Fruit fly (Drosophila melanogaster): ENCODE data around the gene Gnpnat.

Gnpnat gene

dm6 chr3R:29771645-29772089 is 33.6 kb downstream of the Gnpnat start (continued):
- no peak; the same call in 2 of the 3 replicates for TF ChIP-seq B-H1 (GFP tag; IDR thresholded peaks at IDR 0.05)
- peak; percentile 33; the same call in 1 of the 3 replicates for TF ChIP-seq HLH4C (GFP tag; IDR thresholded peaks at IDR 0.05; ENCODE audit: partially characterized antibody)
- peak; percentile 59 for TF ChIP-seq Deaf1 (tag; optimal IDR thresholded peaks at IDR 0.05)
- TF ChIP-seq PHDP (tag; optimal IDR thresholded peaks at IDR 0.05), result peak; percentile 8
- TF ChIP-seq CG12769 (tag; optimal IDR thresholded peaks at IDR 0.05), result peak; percentile 47
- no peak for TF ChIP-seq cad (GFP tag; optimal IDR thresholded peaks at IDR 0.05)
- no peak for TF ChIP-seq hkb (optimal IDR thresholded peaks at IDR 0.05)
- TF ChIP-seq hkb (GFP tag; IDR thresholded peaks at IDR 0.05), result 0 out of 2 replicates have a peak, but pooled peaks have one; percentile 18
- no peak for TF ChIP-seq MBD-R2 (GFP tag; IDR thresholded peaks at IDR 0.05)

dm6 chr3R:29772090-29772794 is 34.2 kb downstream of the Gnpnat start:
- TF ChIP-seq CG9932 (GFP tag; IDR thresholded peaks at IDR 0.05) (peak; percentile 49), az2 (GFP tag; optimal IDR thresholded peaks at IDR 0.05) (peak; percentile 39), Ets97D (GFP tag; optimal IDR thresholded peaks at IDR 0.05) (no peak), CHES-1-like (GFP tag; optimal IDR thresholded peaks at IDR 0.05) (no peak), Trl (optimal IDR thresholded peaks at IDR 0.05) (peak in 1 of 2 experiments; percentile 96), Trl (GFP tag; optimal IDR thresholded peaks at IDR 0.05) (peak; percentile 47), CG14050 (GFP tag; IDR thresholded peaks at IDR 0.05) (no peak), CG2678 (tag; optimal IDR thresholded peaks at IDR 0.05) (peak; percentile 73), CG2129 (GFP tag; IDR thresholded peaks at IDR 0.05; ENCODE audit: partially characterized antibody) (no peak), NC2α (GFP tag; optimal IDR thresholded peaks at IDR 0.05) (no peak), pho (GFP tag; optimal IDR thresholded peaks at IDR 0.05) (no peak), ranshi (GFP tag; IDR thresholded peaks at IDR 0.05) (no peak), CG10543 (GFP tag; optimal IDR thresholded peaks at IDR 0.05) (peak; percentile 23), CG6254 (GFP tag; optimal IDR thresholded peaks at IDR 0.05) (no peak), chinmo (GFP tag; IDR thresholded peaks at IDR 0.05; ENCODE audit: partially characterized antibody) (0 out of 4 replicates have a peak, but pooled peaks have one; percentile 8), CG18619 (GFP tag; optimal IDR thresholded peaks at IDR 0.05) (peak; percentile 33), CG10654 (GFP tag; optimal IDR thresholded peaks at IDR 0.05) (peak; percentile 25), CG10267 (tag; optimal IDR thresholded peaks at IDR 0.05) (peak; percentile 27), emc (GFP tag; optimal IDR thresholded peaks at IDR 0.05) (no peak), E2f1 (GFP tag; IDR thresholded peaks at IDR 0.05) (no peak), gt (GFP tag; IDR thresholded peaks at IDR 0.05) (no peak), eve (GFP tag; optimal IDR thresholded peaks at IDR 0.05) (no peak), bbx (GFP tag; IDR thresholded peaks at IDR 0.05; ENCODE audit: partially characterized antibody) (no peak), Dfd (GFP tag; optimal IDR thresholded peaks at IDR 0.05) (no peak), slou (GFP tag; optimal IDR thresholded peaks at IDR 0.05) (no peak), CG11247 (GFP tag; IDR thresholded peaks at IDR 0.05) (no peak), Doc2 (GFP tag; IDR thresholded peaks at IDR 0.05) (no peak), sr (GFP tag; IDR thresholded peaks at IDR 0.05) (peak; percentile 32; the same call in 1 of the 3 replicates), Scr (GFP tag; IDR thresholded peaks at IDR 0.05; ENCODE audit: partially characterized antibody) (no peak), exex (tag; optimal IDR thresholded peaks at IDR 0.05) (no peak), Hr78 (GFP tag; optimal IDR thresholded peaks at IDR 0.05) (no peak), CG1647 (GFP tag; optimal IDR thresholded peaks at IDR 0.05) (no peak), CG3065 (GFP tag; optimal IDR thresholded peaks at IDR 0.05) (no peak), CG17568 (GFP tag; optimal IDR thresholded peaks at IDR 0.05) (no peak), eyg (GFP tag; optimal IDR thresholded peaks at IDR 0.05) (no peak), Elba2 (GFP tag; optimal IDR thresholded peaks at IDR 0.05) (no peak), CG18011 (GFP tag; optimal IDR thresholded peaks at IDR 0.05) (no peak), nom (GFP tag; optimal IDR thresholded peaks at IDR 0.05) (no peak), fu2 (GFP tag; optimal IDR thresholded peaks at IDR 0.05) (no peak), da (GFP tag; optimal IDR thresholded peaks at IDR 0.05) (no peak)
